Worm (Caenorhabditis elegans) whole organism, L3 larva: ENCODE measurements around the gene F17E9.18.

Experiments
- ceh-28 ChIP-seq: fragments of 150-350 bp; optimal IDR thresholded peaks from 2 replicates; lab custom pipeline; 2014; ENCODE audit warnings: missing biosample characterization, missing genetic modification reagents, missing genetic modification characterization
- ceh-82 ChIP-seq: fragments of 150-350 bp; optimal IDR thresholded peaks from 2 replicates; lab custom pipeline; 2014; ENCODE audit warnings: missing biosample characterization, missing genetic modification characterization
- daf-12 ChIP-seq: fragments of 150-350 bp; optimal IDR thresholded peaks from 2 replicates; lab custom pipeline; 2014; ENCODE audit warnings: missing biosample characterization, missing genetic modification reagents, missing genetic modification characterization
- elt-1 ChIP-seq: fragments of 150-350 bp; optimal IDR thresholded peaks from 2 replicates; lab custom pipeline; 2014; ENCODE audit warnings: missing biosample characterization, missing genetic modification characterization
- mdl-1 ChIP-seq: fragments of 150-350 bp; optimal IDR thresholded peaks from 2 replicates; lab custom pipeline; 2014; ENCODE audit warnings: missing biosample characterization, missing genetic modification characterization
- ztf-11 ChIP-seq: fragments of 150-350 bp; optimal IDR thresholded peaks from 2 replicates; lab custom pipeline; 2014; ENCODE audit warnings: missing biosample characterization, missing genetic modification characterization
- ztf-4 ChIP-seq: fragments of 150-350 bp; optimal IDR thresholded peaks from 2 replicates; lab custom pipeline; 2014; ENCODE audit warnings: missing biosample characterization, missing genetic modification characterization

- TF ChIP-seq elt-1 (no peak), mdl-1 (no peak), ztf-11 (no peak), daf-12 (tag; lab: Kevin White, UChicago) (no peak), ztf-4 (no peak), ceh-28 (tag; lab: Kevin White, UChicago) (no peak), ceh-82 (tag; lab: Kevin White, UChicago) (no peak)
These were observed at the start of gene F17E9.18, which contains the start of gene F17E9.15 for ce11 chrIV:8347051-8347450.
